Fruit fly (Drosophila melanogaster): Measurements from ENCODE around the gene CG3430.

Gene CG3430

DNA sequence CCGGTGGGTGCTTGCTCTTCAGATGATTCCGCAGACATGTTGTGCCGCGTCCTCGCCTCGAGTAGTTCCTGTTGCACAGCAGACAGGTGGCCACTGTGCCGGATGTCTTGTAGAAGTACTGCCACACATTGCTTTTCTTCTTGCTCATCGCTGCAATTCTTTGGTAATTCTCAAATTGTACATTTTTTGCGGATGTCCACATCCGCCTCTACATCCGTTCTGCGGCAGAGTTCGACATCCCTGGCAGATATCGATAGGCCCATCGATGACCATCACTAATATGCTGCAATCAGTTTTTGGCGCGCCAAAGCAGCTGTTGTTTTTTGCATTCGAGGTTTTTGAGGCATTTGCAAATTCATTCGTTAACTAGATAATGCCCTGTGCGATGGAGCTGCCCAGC, at the start of gene CG3430, which contains the start of gene CG13775 (continued):
- peak; percentile 48; the same call in 1 of the 2 replicates for TF ChIP-seq inv (GFP tag; IDR thresholded peaks at IDR 0.05; ENCODE audit: partially characterized antibody)
- TF ChIP-seq NC2α (GFP tag; optimal IDR thresholded peaks at IDR 0.05): peak; percentile 31
- peak; percentile 25 to 54 for TF ChIP-seq dpn (GFP tag; optimal IDR thresholded peaks at IDR 0.05)
- peak; percentile 89 for TF ChIP-seq CG7928 (GFP tag; optimal IDR thresholded peaks at IDR 0.05)
- TF ChIP-seq kay (GFP tag; optimal IDR thresholded peaks at IDR 0.05): no peak
- no peak for TF ChIP-seq hkb (optimal IDR thresholded peaks at IDR 0.05)
- TF ChIP-seq hkb (GFP tag; IDR thresholded peaks at IDR 0.05): 0 out of 2 replicates have a peak, but pooled peaks have one; percentile 21
- peak; percentile 54 for TF ChIP-seq CG2116 (GFP tag; optimal IDR thresholded peaks at IDR 0.05)
- TF ChIP-seq nmo (GFP tag; optimal IDR thresholded peaks at IDR 0.05): peak; percentile 43
- TF ChIP-seq Oli (tag; optimal IDR thresholded peaks at IDR 0.05): no peak
- peak in 1 of 2 experiments; percentile 65 for TF ChIP-seq Pdp1 (GFP tag; optimal IDR thresholded peaks at IDR 0.05)
- no peak for TF ChIP-seq Poxn (GFP tag; IDR thresholded peaks at IDR 0.05)
- TF ChIP-seq CG8478 (optimal IDR thresholded peaks at IDR 0.05): no peak
- TF ChIP-seq CG34376 (GFP tag; optimal IDR thresholded peaks at IDR 0.05): peak; percentile 40
- TF ChIP-seq klu (GFP tag; IDR thresholded peaks at IDR 0.05): 0 out of 2 replicates have a peak, but pooled peaks have one; percentile 6
- TF ChIP-seq run (tag; optimal IDR thresholded peaks at IDR 0.05): no peak
- TF ChIP-seq ase (GFP tag; IDR thresholded peaks at IDR 0.05): 0 out of 3 replicates have a peak, but pooled peaks have one; percentile 16
- TF ChIP-seq CHES-1-like (GFP tag; optimal IDR thresholded peaks at IDR 0.05): peak; percentile 56
- peak; percentile 57 for TF ChIP-seq CG13624 (GFP tag; optimal IDR thresholded peaks at IDR 0.05)
- no peak for TF ChIP-seq so (GFP tag; IDR thresholded peaks at IDR 0.05)
- peak; percentile 44 for TF ChIP-seq CG12659 (GFP tag; optimal IDR thresholded peaks at IDR 0.05)
- peak; percentile 44 for TF ChIP-seq CG9727 (GFP tag; optimal IDR thresholded peaks at IDR 0.05)
- TF ChIP-seq ci (GFP tag; IDR thresholded peaks at IDR 0.05): peak; percentile 52; the same call in 2 of the 3 replicates
- TF ChIP-seq sens (GFP tag): peak; percentile 86
- TF ChIP-seq NK7.1 (GFP tag; optimal IDR thresholded peaks at IDR 0.05): no peak
- TF ChIP-seq Ssrp (tag; optimal IDR thresholded peaks at IDR 0.05): no peak
- peak; percentile 98 for TF ChIP-seq Ets65A (GFP tag)
- peak; percentile 3 for TF ChIP-seq CG8290 (GFP tag; optimal IDR thresholded peaks at IDR 0.05)
- peak in 1 of 2 experiments; percentile 62 for TF ChIP-seq CG8290 (tag; optimal IDR thresholded peaks at IDR 0.05)
- no peak for TF ChIP-seq Six4 (GFP tag; optimal IDR thresholded peaks at IDR 0.05)
- TF ChIP-seq bbx (GFP tag; IDR thresholded peaks at IDR 0.05; ENCODE audit: partially characterized antibody): peak; percentile 54; the same call in 1 of the 2 replicates
- peak; percentile 11 for TF ChIP-seq NC2β (GFP tag; optimal IDR thresholded peaks at IDR 0.05)
- no peak for TF ChIP-seq psq (GFP tag; optimal IDR thresholded peaks at IDR 0.05)
- TF ChIP-seq hb (GFP tag; IDR thresholded peaks at IDR 0.05; ENCODE audit: partially characterized antibody): 0 out of 3 replicates have a peak, but pooled peaks have one; percentile 44
- TF ChIP-seq CG17829 (tag; optimal IDR thresholded peaks at IDR 0.05): peak; percentile 42
- peak; percentile 61 for TF ChIP-seq CG9932 (GFP tag; IDR thresholded peaks at IDR 0.05)
- TF ChIP-seq CG3281 (GFP tag; optimal IDR thresholded peaks at IDR 0.05): peak; percentile 32
- TF ChIP-seq HHEX (GFP tag; optimal IDR thresholded peaks at IDR 0.05): no peak
- TF ChIP-seq row (GFP tag; IDR thresholded peaks at IDR 0.05): peak; percentile 91
- TF ChIP-seq btn (GFP tag; optimal IDR thresholded peaks at IDR 0.05): no peak
- peak; percentile 82 for TF ChIP-seq Dp (GFP tag; optimal IDR thresholded peaks at IDR 0.05)
- TF ChIP-seq tap (tag; optimal IDR thresholded peaks at IDR 0.05): no peak
- TF ChIP-seq CrebB (tag; optimal IDR thresholded peaks at IDR 0.05): no peak
- TF ChIP-seq CG13296 (GFP tag; optimal IDR thresholded peaks at IDR 0.05): no peak
- peak; percentile 10 for TF ChIP-seq CG13424 (tag; optimal IDR thresholded peaks at IDR 0.05)
- peak; percentile 29 for TF ChIP-seq Chrac-16 (GFP tag; optimal IDR thresholded peaks at IDR 0.05)
- TF ChIP-seq CG10543 (GFP tag; optimal IDR thresholded peaks at IDR 0.05): no peak
- TF ChIP-seq CG4424 (GFP tag; optimal IDR thresholded peaks at IDR 0.05): peak; percentile 37
- TF ChIP-seq CG33557 (GFP tag; optimal IDR thresholded peaks at IDR 0.05): peak; percentile 10

Measured in whole organism, embryonic.